Fruit fly (Drosophila melanogaster): ENCODE data around the gene Ccdc56.
A peak's percentile ranks its signal among the peaks of the same experiment; 100 is the strongest.

DNA sequence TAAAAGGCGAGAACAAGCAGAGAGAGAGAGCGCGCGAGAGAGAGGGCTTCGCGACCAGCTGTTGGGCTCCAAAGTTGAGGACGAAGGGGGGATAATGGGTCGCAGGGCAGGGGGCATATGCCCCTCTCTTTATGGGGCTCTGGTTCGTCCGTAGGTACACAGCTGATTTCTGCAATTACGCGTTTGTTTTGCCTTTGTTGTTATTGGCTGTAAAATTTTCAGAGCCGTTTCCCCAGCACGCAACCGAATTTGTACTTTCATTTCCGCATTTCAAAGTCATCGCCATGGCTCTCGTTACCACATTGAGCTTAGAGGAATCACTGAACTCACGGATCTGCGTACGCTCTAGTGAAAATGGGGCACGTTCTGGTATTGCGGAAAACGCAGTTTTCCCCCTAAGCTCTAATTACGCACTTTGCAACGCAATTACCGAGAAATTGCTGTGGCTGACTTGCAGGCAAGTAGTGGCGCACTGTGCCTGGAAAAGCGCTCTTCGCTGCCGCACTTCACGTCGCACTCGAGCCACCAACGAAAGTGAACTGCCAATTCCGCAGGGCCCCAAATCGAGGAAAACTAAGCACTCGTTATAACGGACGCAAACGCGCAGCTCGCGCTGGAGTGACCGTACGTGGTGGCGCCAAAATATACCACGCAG is 674 bp upstream of the Ccdc56 start, which contains the start of gene CG11658:
- TF ChIP-seq ss (GFP tag; optimal IDR thresholded peaks at IDR 0.05) (peak; percentile 64 to 85), Hr39 (GFP tag; optimal IDR thresholded peaks at IDR 0.05) (no peak), CG4318 (GFP tag; optimal IDR thresholded peaks at IDR 0.05) (no peak), CG6792 (GFP tag; optimal IDR thresholded peaks at IDR 0.05) (no peak), acj6 (GFP tag; optimal IDR thresholded peaks at IDR 0.05) (no peak), Sox14 (GFP tag; optimal IDR thresholded peaks at IDR 0.05) (no peak), CG11762 (GFP tag; optimal IDR thresholded peaks at IDR 0.05; ENCODE audit: insufficient read depth) (no peak), CG34406 (GFP tag; optimal IDR thresholded peaks at IDR 0.05) (no peak), esn (GFP tag; optimal IDR thresholded peaks at IDR 0.05) (no peak), CG16779 (tag; optimal IDR thresholded peaks at IDR 0.05) (peak; percentile 57), Hr38 (GFP tag; optimal IDR thresholded peaks at IDR 0.05) (no peak), CG6808 (GFP tag; optimal IDR thresholded peaks at IDR 0.05) (peak; percentile 29), spab (GFP tag; optimal IDR thresholded peaks at IDR 0.05) (no peak), CG3032 (tag; optimal IDR thresholded peaks at IDR 0.05) (no peak)

Measured in whole organism, prepupa.